Fruit fly (Drosophila melanogaster): ENCODE results near the gene Dyro.

The Dyro gene

dm6 chr3L:11342533-11343065, 46.9 kb upstream of the Dyro start (continued):
- TF ChIP-seq Lhr (GFP tag; optimal IDR thresholded peaks at IDR 0.05) (no peak), usp (GFP tag; optimal IDR thresholded peaks at IDR 0.05) (no peak), lov (optimal IDR thresholded peaks at IDR 0.05) (no peak), lov (GFP tag; IDR thresholded peaks at IDR 0.05) (no peak), CG16779 (GFP tag; IDR thresholded peaks at IDR 0.05) (no peak), CG15011 (GFP tag; optimal IDR thresholded peaks at IDR 0.05) (peak; percentile 14), CG1529 (GFP tag; optimal IDR thresholded peaks at IDR 0.05) (no peak), CG31365 (tag; optimal IDR thresholded peaks at IDR 0.05) (no peak), dysf (GFP tag; IDR thresholded peaks at IDR 0.05) (0 out of 3 replicates have a peak, but pooled peaks have one; percentile 28), kni (GFP tag; optimal IDR thresholded peaks at IDR 0.05) (peak; percentile 73), schlank (tag; optimal IDR thresholded peaks at IDR 0.05) (no peak), CG18599 (GFP tag; optimal IDR thresholded peaks at IDR 0.05) (peak; percentile 31), CG2199 (GFP tag; IDR thresholded peaks at IDR 0.05) (0 out of 3 replicates have a peak, but pooled peaks have one; percentile 16), CG18619 (GFP tag; optimal IDR thresholded peaks at IDR 0.05) (no peak), Lpt (GFP tag; optimal IDR thresholded peaks at IDR 0.05) (no peak), caup (GFP tag; optimal IDR thresholded peaks at IDR 0.05; ENCODE audit: severe bottlenecking) (peak; percentile 17), Ada2b (GFP tag; IDR thresholded peaks at IDR 0.05) (no peak), Bdp1 (GFP tag; optimal IDR thresholded peaks at IDR 0.05) (no peak), Hmr (GFP tag; optimal IDR thresholded peaks at IDR 0.05) (peak; percentile 14), Nf-YB (GFP tag; optimal IDR thresholded peaks at IDR 0.05) (no peak), CG8924 (tag; optimal IDR thresholded peaks at IDR 0.05) (no peak), CG2678 (tag; optimal IDR thresholded peaks at IDR 0.05) (peak; percentile 11), CG9932 (GFP tag; IDR thresholded peaks at IDR 0.05) (peak; percentile 21; the same call in 1 of the 2 replicates), gsb (GFP tag; IDR thresholded peaks at IDR 0.05) (no peak), CG16813 (GFP tag; IDR thresholded peaks at IDR 0.05; ENCODE audit: partially characterized antibody) (peak; percentile 46; the same call in 1 of the 3 replicates), btn (GFP tag; optimal IDR thresholded peaks at IDR 0.05) (no peak), CG6689 (GFP tag; IDR thresholded peaks at IDR 0.05) (no peak), chm (GFP tag; IDR thresholded peaks at IDR 0.05) (0 out of 2 replicates have a peak, but pooled peaks have one; percentile 9), nau (GFP tag; optimal IDR thresholded peaks at IDR 0.05) (no peak), CG3838 (GFP tag; optimal IDR thresholded peaks at IDR 0.05) (no peak), cato (GFP tag; optimal IDR thresholded peaks at IDR 0.05; ENCODE audit: borderline replicate concordance) (no peak), Aef1 (GFP tag; IDR thresholded peaks at IDR 0.05) (no peak), danr (GFP tag; IDR thresholded peaks at IDR 0.05) (no peak), tap (tag; optimal IDR thresholded peaks at IDR 0.05) (no peak), CG9727 (GFP tag; optimal IDR thresholded peaks at IDR 0.05) (no peak), D (optimal IDR thresholded peaks at IDR 0.05) (peak; percentile 53), D (GFP tag; optimal IDR thresholded peaks at IDR 0.05) (no peak), disco-r (GFP tag; optimal IDR thresholded peaks at IDR 0.05) (no peak), CG10321 (GFP tag; IDR thresholded peaks at IDR 0.05) (no peak), CG42726 (GFP tag; IDR thresholded peaks at IDR 0.05; ENCODE audit: partially characterized antibody) (no peak), CG31441 (GFP tag; IDR thresholded peaks at IDR 0.05) (no peak), CG13894 (tag; optimal IDR thresholded peaks at IDR 0.05) (peak; percentile 7), CG6272 (GFP tag; IDR thresholded peaks at IDR 0.05) (no peak), amos (GFP tag; IDR thresholded peaks at IDR 0.05; ENCODE audit: partially characterized antibody) (no peak), sisA (GFP tag; IDR thresholded peaks at IDR 0.05) (no peak), ash1 (GFP tag; optimal IDR thresholded peaks at IDR 0.05) (peak; percentile 25), Doc2 (GFP tag; IDR thresholded peaks at IDR 0.05) (no peak), MTF-1 (GFP tag; optimal IDR thresholded peaks at IDR 0.05; ENCODE audit: borderline replicate concordance) (no peak), prd (optimal IDR thresholded peaks at IDR 0.05) (no peak), prd (GFP tag; IDR thresholded peaks at IDR 0.05) (peak; percentile 26; the same call in 1 of the 3 replicates), cg (GFP tag; optimal IDR thresholded peaks at IDR 0.05) (peak; percentile 16)

Data from whole organism, embryonic.